Fruit fly (Drosophila melanogaster) whole organism, embryonic: Measurements from ENCODE around the gene Ctl1.

ENCODE experiments used
- CG1024 ChIP-seq: fragments of 200-800 bp; sonication (Bioruptor generic); IDR thresholded peaks from 2 replicates; pipeline ENCODE4 v1.3.6; 2022; ENCODE audit warnings: missing biosample characterization, missing genetic modification characterization
- CG11085 ChIP-seq: fragments of 200-800 bp; sonication (Bioruptor generic); IDR thresholded peaks from 2 replicates; pipeline ENCODE4 v1.3.6; 2022; ENCODE audit warnings: missing biosample characterization, missing genetic modification characterization
- CG12942 ChIP-seq: fragments of 200-800 bp; sonication (Bioruptor generic); optimal IDR thresholded peaks from 3 replicates; lab custom pipeline; 2016; ENCODE audit warnings: missing biosample characterization, missing genetic modification characterization
- CG14965 ChIP-seq: fragments of 200-800 bp; sonication (Bioruptor generic); optimal IDR thresholded peaks from 2 replicates; lab custom pipeline; 2016; ENCODE audit warnings: missing biosample characterization, missing genetic modification characterization, borderline replicate concordance
- CG1529 ChIP-seq: fragments of 200-800 bp; sonication (Bioruptor generic); optimal IDR thresholded peaks from 3 replicates; lab custom pipeline; 2018; ENCODE audit warnings: missing biosample characterization, missing genetic modification characterization
- CG3163 ChIP-seq: fragments of 200-800 bp; sonication (Bioruptor generic); optimal IDR thresholded peaks from 3 replicates; lab custom pipeline; 2016; ENCODE audit warnings: missing biosample characterization, missing genetic modification characterization
- CG34376 ChIP-seq: fragments of 200-800 bp; sonication (Bioruptor generic); optimal IDR thresholded peaks from 2 replicates; lab custom pipeline; 2018; ENCODE audit warnings: missing biosample characterization, mild to moderate bottlenecking, missing genetic modification characterization
- CG34422 ChIP-seq: fragments of 200-800 bp; sonication (Bioruptor generic); IDR thresholded peaks from 3 replicates; pipeline ENCODE4 v1.3.6; 2022; ENCODE audit warnings: missing biosample characterization, missing genetic modification characterization
- CG4404 ChIP-seq: fragments of 200-800 bp; sonication (Bioruptor generic); IDR thresholded peaks from 2 replicates; pipeline ENCODE4 v1.3.6; 2022; ENCODE audit warnings: missing biosample characterization, missing genetic modification characterization
- CG5245 ChIP-seq: fragments of 200-800 bp; sonication (Bioruptor generic); optimal IDR thresholded peaks from 3 replicates; lab custom pipeline; 2016; ENCODE audit warnings: missing biosample characterization, missing genetic modification characterization
- CG6689 ChIP-seq: fragments of 200-800 bp; sonication (Bioruptor generic); IDR thresholded peaks from 2 replicates; pipeline ENCODE4 v1.3.6; 2022; ENCODE audit warnings: missing biosample characterization, missing genetic modification characterization
- CG7271 ChIP-seq: fragments of 200-800 bp; sonication (Bioruptor generic); optimal IDR thresholded peaks from 2 replicates; lab custom pipeline; 2018; ENCODE audit warnings: missing biosample characterization, mild to moderate bottlenecking, missing genetic modification characterization, moderate library complexity
- CG7357 ChIP-seq: fragments of 200-800 bp; sonication (Bioruptor generic); IDR thresholded peaks from 3 replicates; pipeline ENCODE4 v1.3.6; 2022; ENCODE audit warnings: missing biosample characterization, missing genetic modification characterization
- CG7745 ChIP-seq: fragments of 200-800 bp; sonication (Bioruptor generic); optimal IDR thresholded peaks from 2 replicates; lab custom pipeline; 2018; ENCODE audit warnings: missing biosample characterization, mild to moderate bottlenecking, missing genetic modification characterization, moderate library complexity
- CG7786 ChIP-seq: fragments of 200-800 bp; sonication (Bioruptor generic); optimal IDR thresholded peaks from 2 replicates; lab custom pipeline; 2016; ENCODE audit warnings: missing biosample characterization, missing genetic modification characterization
- CG9215 ChIP-seq: fragments of 200-800 bp; sonication (Bioruptor generic); IDR thresholded peaks from 2 replicates; pipeline ENCODE4 v1.3.6; 2022; ENCODE audit warnings: missing biosample characterization, missing genetic modification characterization
- CG9817 ChIP-seq: fragments of 200-800 bp; sonication (Bioruptor generic); optimal IDR thresholded peaks from 2 replicates; lab custom pipeline; 2018; ENCODE audit warnings: missing biosample characterization, mild to moderate bottlenecking, missing genetic modification characterization, moderate library complexity
- Deaf1 ChIP-seq: fragments of 200-800 bp; optimal IDR thresholded peaks from 3 replicates; lab custom pipeline; 2019; ENCODE audit warnings: missing biosample characterization, mild to moderate bottlenecking, missing genetic modification characterization, moderate library complexity
- Doc3 ChIP-seq: fragments of 200-800 bp; sonication (Bioruptor generic); IDR thresholded peaks from 3 replicates; pipeline ENCODE4 v1.3.6; 2022; ENCODE audit warnings: missing biosample characterization, missing genetic modification characterization; ENCODE audit not compliant: partially characterized antibody
- Eip74EF ChIP-seq, 2 experiments: fragments of 200-800 bp in 1 of 2; fragments of >200 bp in 1 of 2; sonication (Bioruptor generic) in 1 of 2; optimal IDR thresholded peaks; 2 replicates each; lab custom pipeline; 2017 to 2019; ENCODE audit warnings: missing biosample characterization in 2 of 2, missing genetic modification characterization in 2 of 2, mild to moderate bottlenecking in 1 of 2, moderate library complexity in 1 of 2
- Ets65A ChIP-seq: fragments of 200-800 bp; sonication (Bioruptor generic); peaks from one replicate; lab custom pipeline; 2016; ENCODE audit warnings: missing biosample characterization, missing genetic modification characterization
- H2.0 ChIP-seq: fragments of 200-800 bp; sonication (Bioruptor generic); IDR thresholded peaks from 2 replicates; pipeline ENCODE4 v1.3.6; 2022; ENCODE audit warnings: missing biosample characterization, missing genetic modification characterization
- HLH4C ChIP-seq: fragments of 200-800 bp; sonication (Bioruptor generic); IDR thresholded peaks from 3 replicates; pipeline ENCODE4 v1.3.6; 2022; ENCODE audit warnings: missing biosample characterization, missing genetic modification characterization; ENCODE audit not compliant: partially characterized antibody
- HmgZ ChIP-seq: fragments of 200-800 bp; sonication (Bioruptor generic); optimal IDR thresholded peaks from 2 replicates; lab custom pipeline; 2018; ENCODE audit warnings: missing biosample characterization, mild to moderate bottlenecking, missing genetic modification characterization
- Hr39 ChIP-seq: fragments of >200 bp; optimal IDR thresholded peaks from 2 replicates; lab custom pipeline; 2017
- MTF-1 ChIP-seq: fragments of 200-800 bp; sonication (Bioruptor generic); optimal IDR thresholded peaks from 2 replicates; lab custom pipeline; 2018; ENCODE audit warnings: missing biosample characterization, mild to moderate bottlenecking, missing genetic modification characterization, borderline replicate concordance
- Max ChIP-seq: fragments of 200-800 bp; sonication (Bioruptor generic); optimal IDR thresholded peaks from 2 replicates; lab custom pipeline; 2016; ENCODE audit warnings: missing biosample characterization, mild to moderate bottlenecking, missing genetic modification characterization
- Meics ChIP-seq: fragments of 200-800 bp; sonication (Bioruptor generic); optimal IDR thresholded peaks from 2 replicates; lab custom pipeline; 2017; ENCODE audit warnings: missing biosample characterization, mild to moderate bottlenecking, missing genetic modification characterization
- NC2β ChIP-seq: fragments of 200-800 bp; sonication (Bioruptor generic); optimal IDR thresholded peaks from 2 replicates; lab custom pipeline; 2016; ENCODE audit warnings: missing biosample characterization, missing genetic modification characterization
- Oaz ChIP-seq: fragments of 200-800 bp; sonication (Bioruptor generic); IDR thresholded peaks from 2 replicates; pipeline ENCODE4 v1.3.6; 2022; ENCODE audit warnings: missing biosample characterization, missing genetic modification characterization
- Sox100B ChIP-seq: fragments of 200-800 bp; sonication (Bioruptor generic); optimal IDR thresholded peaks from 3 replicates; lab custom pipeline; 2018; ENCODE audit warnings: missing biosample characterization, mild to moderate bottlenecking, missing genetic modification characterization
- Sry-δ ChIP-seq: fragments of 200-800 bp; sonication (Bioruptor generic); optimal IDR thresholded peaks from 2 replicates; lab custom pipeline; 2016; ENCODE audit warnings: missing biosample characterization, missing genetic modification characterization
- ab ChIP-seq: fragments of 200-800 bp; sonication (Bioruptor generic); optimal IDR thresholded peaks from 2 replicates; lab custom pipeline; 2016; ENCODE audit warnings: missing biosample characterization, missing genetic modification characterization
- abd-A ChIP-seq: fragments of 200-800 bp; sonication (Bioruptor generic); optimal IDR thresholded peaks from 3 replicates; lab custom pipeline; 2019; ENCODE audit warnings: missing biosample characterization, mild to moderate bottlenecking, missing genetic modification characterization, moderate library complexity
- ac ChIP-seq: fragments of 200-800 bp; sonication (Bioruptor generic); optimal IDR thresholded peaks from 3 replicates; lab custom pipeline; 2017; ENCODE audit warnings: missing biosample characterization, mild to moderate bottlenecking, missing genetic modification characterization
- btn ChIP-seq: fragments of 200-800 bp; sonication (Bioruptor generic); optimal IDR thresholded peaks from 2 replicates; lab custom pipeline; 2016; ENCODE audit warnings: missing biosample characterization, missing genetic modification characterization
- cad ChIP-seq: fragments of >200 bp; optimal IDR thresholded peaks from 2 replicates; lab custom pipeline; 2017; ENCODE audit warnings: missing biosample characterization, missing genetic modification characterization
- caup ChIP-seq: fragments of 200-800 bp; sonication (Bioruptor generic); optimal IDR thresholded peaks from 3 replicates; lab custom pipeline; 2017; ENCODE audit warnings: missing biosample characterization, mild to moderate bottlenecking, missing genetic modification characterization, moderate library complexity; ENCODE audit not compliant: severe bottlenecking
- cg ChIP-seq: fragments of 200-800 bp; sonication (Bioruptor generic); optimal IDR thresholded peaks from 3 replicates; lab custom pipeline; 2019; ENCODE audit warnings: missing biosample characterization, mild to moderate bottlenecking, missing genetic modification characterization, moderate library complexity
- ken ChIP-seq: fragments of 200-800 bp; sonication (Bioruptor generic); IDR thresholded peaks from 3 replicates; pipeline ENCODE4 v1.3.6; 2022; ENCODE audit warnings: missing biosample characterization, missing genetic modification characterization
- mirr ChIP-seq: fragments of 200-800 bp; sonication (Bioruptor generic); optimal IDR thresholded peaks from 3 replicates; lab custom pipeline; 2018; ENCODE audit warnings: missing biosample characterization, mild to moderate bottlenecking, missing genetic modification characterization
- nau ChIP-seq: fragments of 200-800 bp; sonication (Bioruptor generic); optimal IDR thresholded peaks from 3 replicates; lab custom pipeline; 2017; ENCODE audit warnings: missing biosample characterization, mild to moderate bottlenecking, missing genetic modification characterization, missing genetic modification reagents
- org-1 ChIP-seq: fragments of 200-800 bp; sonication (Bioruptor generic); optimal IDR thresholded peaks from 2 replicates; lab custom pipeline; 2017; ENCODE audit warnings: missing biosample characterization, missing genetic modification characterization
- sna ChIP-seq: fragments of 200-800 bp; sonication (Bioruptor generic); IDR thresholded peaks from 2 replicates; pipeline ENCODE4 v1.3.6; 2022; ENCODE audit warnings: missing biosample characterization, missing genetic modification characterization; ENCODE audit not compliant: partially characterized antibody
- so ChIP-seq: fragments of 200-800 bp; sonication (Bioruptor generic); IDR thresholded peaks from 3 replicates; pipeline ENCODE4 v1.3.6; 2022; ENCODE audit warnings: missing biosample characterization, missing genetic modification characterization
- sqz ChIP-seq: fragments of 200-800 bp; sonication (Bioruptor generic); optimal IDR thresholded peaks from 3 replicates; lab custom pipeline; 2018; ENCODE audit warnings: missing biosample characterization, mild to moderate bottlenecking, missing genetic modification characterization
- stwl ChIP-seq: fragments of 200-800 bp; sonication (Bioruptor generic); optimal IDR thresholded peaks from 3 replicates; lab custom pipeline; 2018; ENCODE audit warnings: missing biosample characterization, mild to moderate bottlenecking, missing genetic modification characterization, moderate library complexity
- tx ChIP-seq: fragments of 200-800 bp; sonication (Bioruptor generic); optimal IDR thresholded peaks from 2 replicates; lab custom pipeline; 2016; ENCODE audit warnings: missing biosample characterization, missing genetic modification characterization
- usp ChIP-seq: fragments of >200 bp; optimal IDR thresholded peaks from 2 replicates; lab custom pipeline; 2017; ENCODE audit warnings: missing biosample characterization, missing genetic modification characterization
- wek ChIP-seq: fragments of 200-800 bp; sonication (Bioruptor generic); optimal IDR thresholded peaks from 3 replicates; lab custom pipeline; 2018; ENCODE audit warnings: missing biosample characterization, mild to moderate bottlenecking, missing genetic modification characterization, moderate library complexity
- wor ChIP-seq: fragments of 200-800 bp; sonication (Bioruptor generic); IDR thresholded peaks from 2 replicates; pipeline ENCODE4 v1.3.6; 2022; ENCODE audit warnings: missing biosample characterization, missing genetic modification characterization

Ctl1 gene

dm6 chr3L:4254301-4254834 is 23.4 kb upstream of the Ctl1 start, which contains the start of the genes ago and CG1265 (continued):
- peak; percentile 38; the same call in 1 of the 2 replicates for TF ChIP-seq CG6689 (GFP tag; lab: Robert Waterston, UW)
- peak; percentile 33 for TF ChIP-seq stwl (tag; lab: Kevin White, UChicago)
- no peak for TF ChIP-seq NC2β (GFP tag; lab: Kevin White, UChicago)
- peak; percentile 68 for TF ChIP-seq Sry-δ (GFP tag; lab: Kevin White, UChicago)
- TF ChIP-seq HmgZ (tag; lab: Kevin White, UChicago) = no peak
- TF ChIP-seq btn (GFP tag; lab: Kevin White, UChicago) = no peak
- no peak for TF ChIP-seq CG1529 (GFP tag; lab: Kevin White, UChicago)
- TF ChIP-seq wor (GFP tag; lab: Robert Waterston, UW) = no peak
- peak; percentile 32; the same call in 1 of the 2 replicates for TF ChIP-seq CG1024 (GFP tag; lab: Robert Waterston, UW)
- TF ChIP-seq CG7271 (tag; lab: Kevin White, UChicago) = no peak
- peak; percentile 41; the same call in 1 of the 3 replicates for TF ChIP-seq ken (GFP tag; lab: Robert Waterston, UW)
- TF ChIP-seq usp = no peak
- no peak for TF ChIP-seq nau (GFP tag; lab: Kevin White, UChicago)
- no peak for TF ChIP-seq HLH4C
- no peak for TF ChIP-seq sna (GFP tag; lab: Robert Waterston, UW)
- no peak for TF ChIP-seq Eip74EF (GFP tag; optimal IDR thresholded peaks at IDR 0.05; lab: Kevin White, UChicago)
- no peak for TF ChIP-seq CG34376 (GFP tag; lab: Kevin White, UChicago)
- no peak for TF ChIP-seq wek
- TF ChIP-seq cg (GFP tag; lab: Kevin White, UChicago) = no peak
- 0 out of 2 replicates have a peak, but pooled peaks have one; percentile 6 for TF ChIP-seq CG11085 (GFP tag; lab: Robert Waterston, UW)
- no peak for TF ChIP-seq CG12942 (GFP tag; lab: Kevin White, UChicago)
- TF ChIP-seq MTF-1 (GFP tag; lab: Kevin White, UChicago) = peak; percentile 2
- TF ChIP-seq ab = peak; percentile 14
- peak; percentile 24 for TF ChIP-seq CG7786 (GFP tag; lab: Kevin White, UChicago)
- no peak for TF ChIP-seq Sox100B (GFP tag; lab: Kevin White, UChicago)
- no peak for TF ChIP-seq tx (GFP tag; lab: Kevin White, UChicago)
- TF ChIP-seq sqz = peak; percentile 53
- TF ChIP-seq CG5245 = no peak
- TF ChIP-seq CG34422 = peak; percentile 24; the same call in 2 of the 3 replicates
- no peak for TF ChIP-seq CG14965 (GFP tag; lab: Kevin White, UChicago)
- TF ChIP-seq CG7357 (GFP tag; lab: Robert Waterston, UW) = no peak
- no peak for TF ChIP-seq Max (GFP tag; lab: Kevin White, UChicago)
- TF ChIP-seq CG9817 (tag; lab: Kevin White, UChicago) = peak; percentile 61
- peak; percentile 27 for TF ChIP-seq H2.0
- no peak for TF ChIP-seq ac (GFP tag; lab: Kevin White, UChicago)
- peak; percentile 10 for TF ChIP-seq caup (GFP tag; lab: Kevin White, UChicago)
- TF ChIP-seq so = no peak
- TF ChIP-seq Doc3 (GFP tag; lab: Robert Waterston, UW) = 0 out of 3 replicates have a peak, but pooled peaks have one; percentile 9
- no peak for TF ChIP-seq CG4404 (GFP tag; lab: Robert Waterston, UW)
- TF ChIP-seq Meics (GFP tag; lab: Kevin White, UChicago) = peak; percentile 55
- no peak for TF ChIP-seq CG7745 (tag; lab: Kevin White, UChicago)
- TF ChIP-seq Hr39 (lab: Kevin White, UChicago) = no peak
- no peak for TF ChIP-seq cad (GFP tag; lab: Kevin White, UChicago)
- peak; percentile 46 for TF ChIP-seq CG9215 (GFP tag; lab: Robert Waterston, UW)
- no peak for TF ChIP-seq Deaf1 (tag; lab: Kevin White, UChicago)
- no peak for TF ChIP-seq abd-A (tag; lab: Kevin White, UChicago)
- TF ChIP-seq CG3163 (GFP tag; lab: Kevin White, UChicago) = no peak
- peak; percentile 33 for TF ChIP-seq mirr (GFP tag; lab: Kevin White, UChicago)
- 0 out of 2 replicates have a peak, but pooled peaks have one; percentile 11 for TF ChIP-seq Oaz (GFP tag; lab: Robert Waterston, UW)
- TF ChIP-seq org-1 = no peak
- TF ChIP-seq Ets65A (GFP tag; lab: Kevin White, UChicago) = peak; percentile 63
